Fruit fly (Drosophila melanogaster): ENCODE results near the gene CG9399.

The CG9399 gene

dm6 chr3R:9527907-9528842 lies 45.8 kb downstream of the CG9399 start (continued):
- TF ChIP-seq sug (tag; optimal IDR thresholded peaks at IDR 0.05) (peak; percentile 78), fd3F (GFP tag; optimal IDR thresholded peaks at IDR 0.05) (peak; percentile 78), CG11695 (GFP tag; IDR thresholded peaks at IDR 0.05) (peak; percentile 94), Dip2 (GFP tag; IDR thresholded peaks at IDR 0.05) (peak; percentile 27; the same call in 1 of the 2 replicates), Abd-B (GFP tag; optimal IDR thresholded peaks at IDR 0.05) (peak; percentile 83), CG43689 (GFP tag; IDR thresholded peaks at IDR 0.05) (peak; percentile 72), caup (GFP tag; optimal IDR thresholded peaks at IDR 0.05; ENCODE audit: severe bottlenecking) (peak; percentile 94), D19A (tag; optimal IDR thresholded peaks at IDR 0.05) (no peak), Vsx1 (GFP tag; optimal IDR thresholded peaks at IDR 0.05) (no peak), CG18262 (tag; optimal IDR thresholded peaks at IDR 0.05) (peak; percentile 78), Lpt (GFP tag; optimal IDR thresholded peaks at IDR 0.05) (no peak), ind (GFP tag; optimal IDR thresholded peaks at IDR 0.05) (peak; percentile 95), Lim3 (GFP tag; IDR thresholded peaks at IDR 0.05) (no peak), Kr (GFP tag; optimal IDR thresholded peaks at IDR 0.05) (no peak), Dbx (GFP tag; IDR thresholded peaks at IDR 0.05) (peak; percentile 97), Doc3 (GFP tag; IDR thresholded peaks at IDR 0.05; ENCODE audit: partially characterized antibody) (no peak), ara (GFP tag; IDR thresholded peaks at IDR 0.05) (peak; percentile 74), pros (GFP tag; optimal IDR thresholded peaks at IDR 0.05) (no peak), CG10565 (GFP tag; optimal IDR thresholded peaks at IDR 0.05) (peak; percentile 58), ap (GFP tag; IDR thresholded peaks at IDR 0.05) (peak; percentile 70), CG6254 (GFP tag; optimal IDR thresholded peaks at IDR 0.05) (peak; percentile 65), vnd (GFP tag; IDR thresholded peaks at IDR 0.05; ENCODE audit: partially characterized antibody) (0 out of 3 replicates have a peak, but pooled peaks have one; percentile 23), CG2889 (GFP tag; IDR thresholded peaks at IDR 0.05) (peak; percentile 75; the same call in 1 of the 3 replicates), Xrp1 (GFP tag; IDR thresholded peaks at IDR 0.05) (peak; percentile 90), dati (GFP tag; IDR thresholded peaks at IDR 0.05) (peak; percentile 68), Mad (GFP tag; optimal IDR thresholded peaks at IDR 0.05) (peak; percentile 74), CG17802 (tag; optimal IDR thresholded peaks at IDR 0.05) (peak; percentile 64), CG6689 (GFP tag; IDR thresholded peaks at IDR 0.05) (peak; percentile 88), C15 (GFP tag; IDR thresholded peaks at IDR 0.05) (peak; percentile 84; the same call in 2 of the 3 replicates), dimm (GFP tag; IDR thresholded peaks at IDR 0.05) (peak; percentile 39; the same call in 1 of the 2 replicates), MESR4 (GFP tag; optimal IDR thresholded peaks at IDR 0.05) (peak; percentile 10), stc (GFP tag; IDR thresholded peaks at IDR 0.05) (peak; percentile 90), bigmax (GFP tag; optimal IDR thresholded peaks at IDR 0.05) (peak; percentile 51), CG6813 (GFP tag; optimal IDR thresholded peaks at IDR 0.05) (peak; percentile 89), unc-4 (GFP tag; IDR thresholded peaks at IDR 0.05; ENCODE audit: partially characterized antibody) (no peak), Ptx1 (GFP tag; IDR thresholded peaks at IDR 0.05) (peak; percentile 91), gcm2 (GFP tag; optimal IDR thresholded peaks at IDR 0.05) (peak; percentile 51), CrebB (tag; optimal IDR thresholded peaks at IDR 0.05) (peak; percentile 75), CG17359 (tag; optimal IDR thresholded peaks at IDR 0.05) (peak; percentile 86), HHEX (GFP tag; optimal IDR thresholded peaks at IDR 0.05) (peak; percentile 93), Aef1 (GFP tag; IDR thresholded peaks at IDR 0.05) (peak; percentile 92), pzg (GFP tag; optimal IDR thresholded peaks at IDR 0.05) (peak; percentile 23), salm (tag; optimal IDR thresholded peaks at IDR 0.05) (peak; percentile 65), Jarid2 (GFP tag; optimal IDR thresholded peaks at IDR 0.05) (no peak), tin (GFP tag; optimal IDR thresholded peaks at IDR 0.05) (peak; percentile 89), ewg (GFP tag; optimal IDR thresholded peaks at IDR 0.05) (no peak), CG17568 (GFP tag; optimal IDR thresholded peaks at IDR 0.05) (peak; percentile 30), da (GFP tag; optimal IDR thresholded peaks at IDR 0.05) (peak; percentile 64)

Data from whole organism, embryonic.